Worm (Caenorhabditis elegans) whole organism, early embryonic: Measurements from ENCODE around the gene rad-54.L2.

Experiments used
- B0310.2 ChIP-seq: sonication (generic microtip); optimal IDR thresholded peaks from 2 replicates; lab custom pipeline; 2016; ENCODE audit warnings: mild to moderate bottlenecking, missing genetic modification characterization, missing compliant biosample characterization
- ama-1 ChIP-seq: fragments of 150-350 bp; optimal IDR thresholded peaks from 2 replicates; lab custom pipeline; 2014
- ceh-36 ChIP-seq: sonication (generic microtip); optimal IDR thresholded peaks from 2 replicates; lab custom pipeline; 2016; ENCODE audit warnings: missing genetic modification characterization, inconsistent platforms, missing compliant biosample characterization
- ets-7 ChIP-seq: sonication (generic microtip); optimal IDR thresholded peaks from 2 replicates; lab custom pipeline; 2016; ENCODE audit warnings: missing genotype, missing genetic modification characterization, missing compliant biosample characterization
- flt-1 ChIP-seq: fragments of 200-800 bp; sonication (Bioruptor generic); IDR thresholded peaks from 2 replicates; pipeline ENCODE4 v1.3.6; 2022; ENCODE audit warnings: missing genetic modification characterization, missing compliant biosample characterization
- hmbx-1 ChIP-seq: sonication (generic microtip); optimal IDR thresholded peaks from 2 replicates; lab custom pipeline; 2016; ENCODE audit warnings: mild to moderate bottlenecking, missing genetic modification characterization, missing compliant biosample characterization
- hnd-1 ChIP-seq: sonication (generic microtip); optimal IDR thresholded peaks from 2 replicates; lab custom pipeline; 2016; ENCODE audit warnings: missing genetic modification characterization, missing compliant biosample characterization
- scrt-1 ChIP-seq: fragments of 200-800 bp; sonication (Bioruptor generic); IDR thresholded peaks from 2 replicates; pipeline ENCODE4 v1.3.6; 2022; ENCODE audit warnings: missing genetic modification characterization, missing compliant biosample characterization
- sea-1 ChIP-seq: fragments of 200-800 bp; sonication (Bioruptor generic); conservative IDR thresholded peaks from 2 replicates; pipeline ENCODE4 v1.3.6; 2022; ENCODE audit warnings: missing genetic modification characterization, missing compliant biosample characterization
- tbx-11 ChIP-seq: fragments of 200-800 bp; sonication (Bioruptor generic); IDR thresholded peaks from 2 replicates; pipeline ENCODE4 v1.3.6; 2022; ENCODE audit warnings: missing genetic modification characterization, missing compliant biosample characterization
- tbx-37 ChIP-seq: fragments of 200-800 bp; sonication (Bioruptor generic); conservative IDR thresholded peaks from 2 replicates; pipeline ENCODE4 v1.3.6; 2022; ENCODE audit warnings: missing genetic modification reagents, missing genetic modification characterization, missing compliant biosample characterization
- tra-4 ChIP-seq: sonication (generic microtip); optimal IDR thresholded peaks from 2 replicates; lab custom pipeline; 2017; ENCODE audit warnings: missing genetic modification characterization, missing compliant biosample characterization

ce11 chrIV:8864672-8865071 lies 29.2 kb upstream of the rad-54.L2 start:
- TF ChIP-seq hnd-1 (tag; lab: Kevin White, UChicago) = no peak
- no peak for TF ChIP-seq scrt-1 (GFP tag; lab: Robert Waterston, UW)
- TF ChIP-seq ceh-36 (tag; lab: Kevin White, UChicago) = no peak
- TF ChIP-seq ets-7 = no peak
- TF ChIP-seq tra-4 (tag; lab: Kevin White, UChicago) = no peak
- no peak for TF ChIP-seq ama-1
- TF ChIP-seq hmbx-1 (tag; lab: Kevin White, UChicago) = no peak
- TF ChIP-seq flt-1 (GFP tag; lab: Robert Waterston, UW) = no peak
- TF ChIP-seq B0310.2 (tag; lab: Kevin White, UChicago) = no peak
- TF ChIP-seq tbx-37 (GFP tag; lab: Robert Waterston, UW) = no peak
- no peak for TF ChIP-seq tbx-11 (GFP tag; lab: Robert Waterston, UW)
- TF ChIP-seq sea-1 (GFP tag; lab: Robert Waterston, UW) = no peak
